Worm (Caenorhabditis elegans) whole organism, late embryonic: ENCODE results near the gene Y55H10A.2.

Experiments used
- C08G9.2 ChIP-seq: sonication (generic microtip); optimal IDR thresholded peaks from 2 replicates; lab custom pipeline; 2016; ENCODE audit warnings: mild to moderate bottlenecking, missing genetic modification characterization, moderate library complexity, missing compliant biosample characterization
- C38D4.7 ChIP-seq: fragments of 200-800 bp; sonication (Bioruptor generic); optimal IDR thresholded peaks from 2 replicates; lab custom pipeline; 2018; ENCODE audit warnings: mild to moderate bottlenecking, missing genetic modification characterization, moderate library complexity, missing compliant biosample characterization
- K02D7.2 ChIP-seq: sonication (generic microtip); optimal IDR thresholded peaks from 2 replicates; lab custom pipeline; 2017; ENCODE audit warnings: mild to moderate bottlenecking, missing genetic modification characterization, missing compliant biosample characterization
- K09A11.1 ChIP-seq: sonication (generic microtip); optimal IDR thresholded peaks from 2 replicates; lab custom pipeline; 2017; ENCODE audit warnings: antibody characterized with exemption, mild to moderate bottlenecking, missing genetic modification characterization, missing compliant biosample characterization; ENCODE audit not compliant: insufficient read depth
- T23F11.4 ChIP-seq: fragments of 200-800 bp; sonication (Bioruptor generic); optimal IDR thresholded peaks from 2 replicates; lab custom pipeline; 2018; ENCODE audit warnings: mild to moderate bottlenecking, missing genetic modification characterization, missing compliant biosample characterization
- ceh-19 ChIP-seq: fragments of 200-800 bp; sonication (Bioruptor generic); optimal IDR thresholded peaks from 2 replicates; lab custom pipeline; 2018; ENCODE audit warnings: mild to moderate bottlenecking, missing genetic modification characterization, missing compliant biosample characterization
- ceh-2 ChIP-seq: sonication (generic microtip); optimal IDR thresholded peaks from 2 replicates; lab custom pipeline; 2016; ENCODE audit warnings: missing genotype, missing genetic modification characterization, missing compliant biosample characterization
- ceh-22 ChIP-seq: sonication (generic microtip); optimal IDR thresholded peaks from 2 replicates; lab custom pipeline; 2017; ENCODE audit warnings: missing biosample characterization, missing genetic modification characterization
- ceh-30 ChIP-seq: fragments of 150-350 bp; optimal IDR thresholded peaks from 2 replicates; lab custom pipeline; 2014; ENCODE audit warnings: missing biosample characterization, missing genetic modification characterization
- ceh-31 ChIP-seq: sonication (generic microtip); optimal IDR thresholded peaks from 2 replicates; lab custom pipeline; 2016; ENCODE audit warnings: missing genetic modification characterization, missing compliant biosample characterization
- ceh-34 ChIP-seq: sonication (generic microtip); optimal IDR thresholded peaks from 2 replicates; lab custom pipeline; 2016; ENCODE audit warnings: mild to moderate bottlenecking, missing genetic modification characterization, missing compliant biosample characterization
- ceh-48 ChIP-seq: sonication (generic microtip); optimal IDR thresholded peaks from 2 replicates; lab custom pipeline; 2016; ENCODE audit warnings: missing genetic modification characterization, inconsistent platforms, missing compliant biosample characterization
- ceh-6 ChIP-seq: fragments of 200-800 bp; sonication (Bioruptor generic); optimal IDR thresholded peaks from 2 replicates; lab custom pipeline; 2018; ENCODE audit warnings: mild to moderate bottlenecking, missing genetic modification characterization, missing compliant biosample characterization
- che-1 ChIP-seq: sonication (generic microtip); optimal IDR thresholded peaks from 2 replicates; lab custom pipeline; 2016; ENCODE audit warnings: mild to moderate bottlenecking, missing genetic modification characterization, missing compliant biosample characterization
- dmd-4 ChIP-seq: sonication (generic microtip); optimal IDR thresholded peaks from 2 replicates; lab custom pipeline; 2016; ENCODE audit warnings: borderline replicate concordance, missing genetic modification characterization, missing compliant biosample characterization
- ets-4 ChIP-seq: sonication (generic microtip); optimal IDR thresholded peaks from 2 replicates; lab custom pipeline; 2016; ENCODE audit warnings: missing genetic modification characterization, missing compliant biosample characterization
- eyg-1 ChIP-seq: sonication (generic microtip); optimal IDR thresholded peaks from 2 replicates; lab custom pipeline; 2016; ENCODE audit warnings: missing genotype, missing genetic modification characterization, missing compliant biosample characterization
- fax-1 ChIP-seq: sonication (generic microtip); optimal IDR thresholded peaks from 2 replicates; lab custom pipeline; 2016; ENCODE audit warnings: missing genotype, missing genetic modification characterization, missing compliant biosample characterization
- hlh-15 ChIP-seq: sonication (generic microtip); optimal IDR thresholded peaks from 2 replicates; lab custom pipeline; 2016; ENCODE audit warnings: missing genetic modification characterization, missing compliant biosample characterization
- hlh-30 ChIP-seq: sonication (generic microtip); optimal IDR thresholded peaks from 2 replicates; lab custom pipeline; 2017; ENCODE audit warnings: antibody characterized with exemption, missing genetic modification characterization, missing compliant biosample characterization; ENCODE audit not compliant: insufficient read depth
- lim-6 ChIP-seq: sonication (generic microtip); optimal IDR thresholded peaks from 2 replicates; lab custom pipeline; 2016; ENCODE audit warnings: missing genetic modification characterization, missing compliant biosample characterization
- lin-11 ChIP-seq: fragments of 200-800 bp; sonication (Bioruptor generic); optimal IDR thresholded peaks from 2 replicates; lab custom pipeline; 2018; ENCODE audit warnings: mild to moderate bottlenecking, missing genetic modification characterization, missing compliant biosample characterization
- nfya-1 ChIP-seq: sonication (generic microtip); optimal IDR thresholded peaks from 2 replicates; lab custom pipeline; 2017; ENCODE audit warnings: missing genetic modification characterization, mild to moderate bottlenecking, missing compliant biosample characterization, antibody characterized with exemption, moderate library complexity
- nhr-232 ChIP-seq: sonication (generic microtip); optimal IDR thresholded peaks from 2 replicates; lab custom pipeline; 2016; ENCODE audit warnings: missing genetic modification characterization, missing compliant biosample characterization
- odd-2 ChIP-seq: sonication (generic microtip); optimal IDR thresholded peaks from 2 replicates; lab custom pipeline; 2017; ENCODE audit warnings: antibody characterized with exemption, mild to moderate bottlenecking, missing genetic modification characterization, missing compliant biosample characterization
- pha-4 ChIP-seq: fragments of 150-350 bp; optimal IDR thresholded peaks from 2 replicates; lab custom pipeline; 2018; ENCODE audit warnings: missing biosample characterization, missing genetic modification reagents, missing genetic modification characterization
- pros-1 ChIP-seq: fragments of 150-350 bp; optimal IDR thresholded peaks from 2 replicates; lab custom pipeline; 2014; ENCODE audit warnings: missing biosample characterization, missing genetic modification reagents, missing genetic modification characterization
- ref-2 ChIP-seq: sonication (generic microtip); optimal IDR thresholded peaks from 2 replicates; lab custom pipeline; 2016; ENCODE audit warnings: missing genetic modification characterization, missing compliant biosample characterization
- rnt-1 ChIP-seq: sonication (generic microtip); optimal IDR thresholded peaks from 2 replicates; lab custom pipeline; 2016; ENCODE audit warnings: missing genetic modification characterization, missing compliant biosample characterization
- sdc-2 ChIP-seq: sonication (generic microtip); optimal IDR thresholded peaks from 2 replicates; lab custom pipeline; 2016; ENCODE audit warnings: missing genotype, missing genetic modification characterization, missing compliant biosample characterization
- syd-9 ChIP-seq: sonication (generic microtip); optimal IDR thresholded peaks from 2 replicates; lab custom pipeline; 2016; ENCODE audit warnings: mild to moderate bottlenecking, missing genetic modification characterization, moderate library complexity, missing compliant biosample characterization
- tbx-2 ChIP-seq: sonication (generic microtip); optimal IDR thresholded peaks from 2 replicates; lab custom pipeline; 2016; ENCODE audit warnings: missing genetic modification characterization, missing compliant biosample characterization
- ttx-3 ChIP-seq: sonication (generic microtip); optimal IDR thresholded peaks from 2 replicates; lab custom pipeline; 2016; ENCODE audit warnings: missing genetic modification reagents, missing genetic modification characterization, missing compliant biosample characterization
- unc-3 ChIP-seq, 2 experiments: fragments of 200-800 bp in 1 of 2; sonication (Bioruptor generic) in 1 of 2; sonication (generic microtip) in 1 of 2; conservative IDR thresholded peaks in 1 of 2; optimal IDR thresholded peaks in 1 of 2; 2 replicates each; pipeline versions ENCODE4 v1.3.6 to Lab custom; 2016 to 2022; ENCODE audit warnings: missing compliant biosample characterization in 2 of 2, missing genetic modification characterization in 2 of 2, missing genetic modification reagents in 1 of 2
- unc-42 ChIP-seq: sonication (generic microtip); optimal IDR thresholded peaks from 2 replicates; lab custom pipeline; 2016; ENCODE audit warnings: missing genotype, missing genetic modification characterization, missing compliant biosample characterization

The Y55H10A.2 gene

ce11 chrIV:3349977-3350580, 13.2 kb upstream of the Y55H10A.2 start, which contains the start of gene elks-1:
Gene elks-1 (minus strand): TSS chrIV:3350027.
- TF ChIP-seq ref-2 (tag; lab: Kevin White, UChicago) (peak; percentile 28), nfya-1 (peak; percentile 53), tbx-2 (tag; lab: Kevin White, UChicago) (peak; percentile 17), ceh-31 (tag; lab: Kevin White, UChicago) (peak; percentile 11), C38D4.7 (no peak), ceh-34 (tag; lab: Kevin White, UChicago) (peak; percentile 27)

ce11 chrIV:3352019-3352418, 11.3 kb upstream of the Y55H10A.2 start:
- TF ChIP-seq ref-2 (tag; lab: Kevin White, UChicago) (peak; percentile 27), unc-42 (tag; lab: Kevin White, UChicago) (peak; percentile 12), C08G9.2 (tag; lab: Kevin White, UChicago) (no peak), unc-3 (GFP tag; conservative IDR thresholded peaks at IDR 0.05; lab: Robert Waterston, UW) (no peak), unc-3 (tag; optimal IDR thresholded peaks at IDR 0.05; lab: Kevin White, UChicago) (no peak), ceh-22 (tag; lab: Kevin White, UChicago) (no peak), rnt-1 (tag; lab: Kevin White, UChicago) (no peak)
- TF ChIP-seq, all 69 proteins: peak for 2

- TF ChIP-seq pros-1 (tag; lab: Kevin White, UChicago), result no peak
- TF ChIP-seq pha-4 (tag; lab: Kevin White, UChicago), result no peak
- no peak for TF ChIP-seq T23F11.4 (GFP tag; lab: Kevin White, UChicago)
These were observed 8.6 kb upstream of the Y55H10A.2 start, which contains the start of gene F42A6.1 for ce11 chrIV:3354757-3355156. Gene F42A6.1 (plus strand): TSS chrIV:3355057.

DNA sequence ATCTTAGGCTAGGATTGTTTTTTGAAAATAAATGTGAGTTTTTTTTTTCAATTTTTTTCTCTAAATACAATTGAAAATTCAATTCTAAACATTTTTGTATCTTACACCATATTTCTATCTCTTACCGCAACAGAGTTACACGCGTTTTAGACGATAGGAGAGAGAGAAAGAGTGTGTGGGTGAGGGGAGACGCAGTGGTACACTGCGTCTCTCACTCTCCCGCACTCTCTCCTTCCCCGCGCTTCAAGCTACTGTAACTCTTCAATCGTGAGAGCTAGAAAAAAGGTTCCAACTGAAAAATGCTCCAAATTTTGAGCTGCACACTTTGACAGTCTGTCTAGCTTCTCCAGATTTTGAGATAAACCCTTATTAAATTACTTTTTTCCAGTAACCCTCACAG, 463 bp downstream of the Y55H10A.2 start:
- TF ChIP-seq eyg-1 (tag; lab: Kevin White, UChicago) (no peak), ceh-2 (no peak), pha-4 (tag; lab: Kevin White, UChicago) (no peak)

ce11 chrIV:3368638-3369247, 5.4 kb downstream of the Y55H10A.2 start, which contains the start of gene vha-19:
Gene vha-19 (plus strand): TSS chrIV:3369197.
- TF ChIP-seq ets-4 (tag; lab: Kevin White, UChicago) (peak; percentile 14), unc-3 (GFP tag; conservative IDR thresholded peaks at IDR 0.05; lab: Robert Waterston, UW) (no peak), unc-3 (tag; optimal IDR thresholded peaks at IDR 0.05; lab: Kevin White, UChicago) (no peak), ceh-34 (tag; lab: Kevin White, UChicago) (peak; percentile 51), nfya-1 (no peak), ceh-48 (tag; lab: Kevin White, UChicago) (peak; percentile 23)

DNA sequence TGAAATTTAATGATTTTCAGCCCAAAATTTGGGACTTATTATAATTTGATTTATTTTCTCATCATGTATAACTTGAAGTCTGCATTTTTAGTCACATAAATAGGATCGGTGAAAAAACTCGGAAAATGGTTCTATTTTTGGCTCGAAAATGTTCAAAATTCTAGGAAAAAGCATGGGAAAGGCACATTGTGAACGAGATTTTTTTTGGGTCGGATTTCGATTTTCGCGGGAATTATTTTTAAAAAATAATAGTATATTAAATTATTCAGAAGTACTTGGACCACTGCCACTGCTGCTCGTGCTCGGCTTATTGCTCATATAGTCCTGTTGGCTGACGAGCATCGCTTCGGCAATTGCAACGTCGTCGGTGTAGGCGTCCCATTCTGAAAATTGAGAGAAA, 10.0 kb downstream of the Y55H10A.2 start:
- TF ChIP-seq hlh-15 (tag; lab: Kevin White, UChicago) (no peak), eyg-1 (tag; lab: Kevin White, UChicago) (no peak), lim-6 (tag; lab: Kevin White, UChicago) (no peak), nhr-232 (tag; lab: Kevin White, UChicago) (no peak), pros-1 (tag; lab: Kevin White, UChicago) (no peak), fax-1 (no peak), syd-9 (tag; lab: Kevin White, UChicago) (no peak), ceh-22 (tag; lab: Kevin White, UChicago) (no peak), che-1 (tag; lab: Kevin White, UChicago) (no peak)

ce11 chrIV:3378080-3378804, 14.9 kb downstream of the Y55H10A.2 start, which contains the start of gene otub-4:
Gene otub-4 (minus strand): TSS chrIV:3378130.
- no peak for TF ChIP-seq K09A11.1 (tag; lab: Kevin White, UChicago)
- no peak for TF ChIP-seq sdc-2 (tag; lab: Kevin White, UChicago)
- TF ChIP-seq ceh-19 (GFP tag; lab: Kevin White, UChicago), result no peak
- TF ChIP-seq ceh-48 (tag; lab: Kevin White, UChicago), result no peak
- TF ChIP-seq ceh-2, result no peak
- no peak for TF ChIP-seq ceh-6 (GFP tag; lab: Kevin White, UChicago)
- no peak for TF ChIP-seq che-1 (tag; lab: Kevin White, UChicago)
- no peak for TF ChIP-seq ceh-30 (tag; lab: Kevin White, UChicago)
- TF ChIP-seq hlh-30 (tag; lab: Kevin White, UChicago), result no peak
- TF ChIP-seq K02D7.2 (tag; lab: Kevin White, UChicago), result no peak
- TF ChIP-seq odd-2 (tag; lab: Kevin White, UChicago), result no peak
- TF ChIP-seq lin-11 (tag; lab: Kevin White, UChicago), result no peak
- no peak for TF ChIP-seq dmd-4
- TF ChIP-seq ttx-3 (tag; lab: Kevin White, UChicago), result no peak
- no peak for TF ChIP-seq fax-1
